Worm (Caenorhabditis elegans) whole organism, young adult: Measurements from ENCODE around the gene T23B7.2.

Source experiments
- B0035.1 ChIP-seq: sonication (generic microtip); optimal IDR thresholded peaks from 2 replicates; lab custom pipeline; 2016; ENCODE audit warnings: missing genetic modification characterization, mild to moderate bottlenecking, missing compliant biosample characterization, missing genotype, missing genetic modification reagents
- B0336.3 ChIP-seq: fragments of 200-800 bp; sonication (Bioruptor generic); IDR thresholded peaks from 2 replicates; pipeline ENCODE4 v1.3.6; 2022; ENCODE audit warnings: missing genetic modification characterization, missing compliant biosample characterization
- D2030.7 ChIP-seq: fragments of 200-800 bp; sonication (Bioruptor generic); IDR thresholded peaks from 2 replicates; pipeline ENCODE4 v1.3.6; 2022; ENCODE audit warnings: missing genetic modification reagents, missing genetic modification characterization, missing compliant biosample characterization
- F22D6.2 ChIP-seq: sonication (generic microtip); optimal IDR thresholded peaks from 2 replicates; lab custom pipeline; 2016; ENCODE audit warnings: mild to moderate bottlenecking, missing genetic modification characterization, missing compliant biosample characterization
- F23B12.7 ChIP-seq: sonication (generic microtip); optimal IDR thresholded peaks from 2 replicates; lab custom pipeline; 2017; ENCODE audit warnings: missing genetic modification characterization, mild to moderate bottlenecking, missing compliant biosample characterization, antibody characterized with exemption, moderate library complexity; ENCODE audit not compliant: insufficient read depth
- F37B4.10 ChIP-seq: fragments of 200-800 bp; sonication (Bioruptor generic); IDR thresholded peaks from 2 replicates; pipeline ENCODE4 v1.3.6; 2022; ENCODE audit warnings: missing genetic modification characterization, missing compliant biosample characterization
- F52B5.7 ChIP-seq: sonication (generic microtip); optimal IDR thresholded peaks from 2 replicates; lab custom pipeline; 2016; ENCODE audit warnings: mild to moderate bottlenecking, missing genetic modification characterization, missing compliant biosample characterization
- F55B11.4 ChIP-seq: sonication (generic microtip); optimal IDR thresholded peaks from 2 replicates; lab custom pipeline; 2016; ENCODE audit warnings: missing compliant biosample characterization, missing genetic modification characterization, borderline replicate concordance; ENCODE audit not compliant: insufficient read depth
- K12H6.12 ChIP-seq: fragments of 200-800 bp; sonication (Bioruptor generic); optimal IDR thresholded peaks from 2 replicates; lab custom pipeline; 2018; ENCODE audit warnings: mild to moderate bottlenecking, missing genetic modification characterization, missing compliant biosample characterization
- Y53F4B.3 ChIP-seq: fragments of 200-800 bp; sonication (Bioruptor generic); IDR thresholded peaks from 2 replicates; pipeline ENCODE4 v1.3.6; 2022; ENCODE audit warnings: missing genetic modification reagents, missing genetic modification characterization, missing compliant biosample characterization
- Y53G8AR.9 ChIP-seq: fragments of 200-800 bp; sonication (Bioruptor generic); conservative IDR thresholded peaks from 2 replicates; pipeline ENCODE4 v1.3.6; 2022; ENCODE audit warnings: missing genetic modification reagents, missing genetic modification characterization, missing compliant biosample characterization
- Y56A3A.18 ChIP-seq: fragments of 200-800 bp; sonication (Bioruptor generic); IDR thresholded peaks from 2 replicates; pipeline ENCODE4 v1.3.6; 2022; ENCODE audit warnings: missing genetic modification reagents, missing genetic modification characterization, missing compliant biosample characterization
- atf-7 ChIP-seq: sonication (generic microtip); optimal IDR thresholded peaks from 2 replicates; lab custom pipeline; 2017; ENCODE audit warnings: mild to moderate bottlenecking, missing genetic modification characterization, missing compliant biosample characterization
- die-1 ChIP-seq: sonication (generic microtip); optimal IDR thresholded peaks from 2 replicates; lab custom pipeline; 2016; ENCODE audit warnings: missing genotype, mild to moderate bottlenecking, missing genetic modification characterization, missing compliant biosample characterization
- dox-1 ChIP-seq: fragments of 200-800 bp; sonication (Bioruptor generic); IDR thresholded peaks from 2 replicates; pipeline ENCODE4 v1.3.6; 2022; ENCODE audit warnings: missing genetic modification reagents, missing genetic modification characterization, missing compliant biosample characterization
- dpl-1 ChIP-seq: fragments of 150-350 bp; optimal IDR thresholded peaks from 2 replicates; lab custom pipeline; 2014; ENCODE audit warnings: missing biosample characterization, missing genetic modification reagents, missing genetic modification characterization
- efl-1 ChIP-seq: fragments of 150-350 bp; optimal IDR thresholded peaks from 2 replicates; lab custom pipeline; 2014; ENCODE audit warnings: missing biosample characterization, missing genetic modification reagents, missing genetic modification characterization
- egl-18 ChIP-seq: fragments of 200-800 bp; sonication (Bioruptor generic); IDR thresholded peaks from 2 replicates; pipeline ENCODE4 v1.3.6; 2022; ENCODE audit warnings: missing genetic modification reagents, missing genetic modification characterization, missing compliant biosample characterization
- egrh-3 ChIP-seq: fragments of 200-800 bp; sonication (Bioruptor generic); IDR thresholded peaks from 2 replicates; pipeline ENCODE4 v1.3.6; 2022; ENCODE audit warnings: missing genetic modification reagents, missing genetic modification characterization, missing compliant biosample characterization
- ets-4 ChIP-seq: fragments of 200-800 bp; sonication (Bioruptor generic); optimal IDR thresholded peaks from 2 replicates; lab custom pipeline; 2018; ENCODE audit warnings: mild to moderate bottlenecking, missing genetic modification characterization, missing compliant biosample characterization
- fkh-3 ChIP-seq: sonication (generic microtip); optimal IDR thresholded peaks from 2 replicates; lab custom pipeline; 2016; ENCODE audit warnings: mild to moderate bottlenecking, missing genetic modification characterization, missing compliant biosample characterization
- him-1 ChIP-seq: sonication (generic microtip); optimal IDR thresholded peaks from 2 replicates; lab custom pipeline; 2016; ENCODE audit warnings: missing genotype, missing genetic modification reagents, missing genetic modification characterization, missing compliant biosample characterization
- hlh-12 ChIP-seq: sonication (generic microtip); optimal IDR thresholded peaks from 2 replicates; lab custom pipeline; 2016; ENCODE audit warnings: missing genetic modification characterization, missing compliant biosample characterization
- hmg-1.2 ChIP-seq: fragments of 200-800 bp; sonication (Bioruptor generic); IDR thresholded peaks from 2 replicates; pipeline ENCODE4 v1.3.6; 2022; ENCODE audit warnings: missing genetic modification reagents, missing genetic modification characterization, missing compliant biosample characterization
- hmg-20 ChIP-seq: fragments of 200-800 bp; sonication (Bioruptor generic); IDR thresholded peaks from 2 replicates; pipeline ENCODE4 v1.3.6; 2022; ENCODE audit warnings: missing genetic modification reagents, missing genetic modification characterization, missing compliant biosample characterization
- hsf-1 ChIP-seq: fragments of 200-800 bp; sonication (Bioruptor generic); IDR thresholded peaks from 2 replicates; pipeline ENCODE4 v1.3.6; 2022; ENCODE audit warnings: missing genetic modification reagents, missing genetic modification characterization, missing compliant biosample characterization
- lag-1 ChIP-seq: fragments of 200-800 bp; sonication (Bioruptor generic); IDR thresholded peaks from 2 replicates; pipeline ENCODE4 v1.3.6; 2022; ENCODE audit warnings: missing genetic modification reagents, missing genetic modification characterization, missing compliant biosample characterization
- let-526 ChIP-seq: fragments of 200-800 bp; sonication (Bioruptor generic); IDR thresholded peaks from 2 replicates; pipeline ENCODE4 v1.3.6; 2022; ENCODE audit warnings: missing genetic modification reagents, missing genetic modification characterization, missing compliant biosample characterization
- let-607 ChIP-seq, 2 experiments: fragments of 200-800 bp in 1 of 2; sonication (Bioruptor generic) in 1 of 2; sonication (generic microtip) in 1 of 2; optimal IDR thresholded peaks; 2 replicates each; lab custom pipeline; 2016 to 2018; ENCODE audit warnings: mild to moderate bottlenecking in 2 of 2, missing compliant biosample characterization in 2 of 2, missing genetic modification characterization in 2 of 2, moderate library complexity in 2 of 2, missing genotype in 1 of 2
- lin-26 ChIP-seq: fragments of 200-800 bp; sonication (Bioruptor generic); IDR thresholded peaks from 2 replicates; pipeline ENCODE4 v1.3.6; 2022; ENCODE audit warnings: missing genetic modification reagents, missing genetic modification characterization, missing compliant biosample characterization
- lin-35 ChIP-seq, 3 experiments: fragments of 150-350 bp in 2 of 3; sonication (generic microtip) in 1 of 3; optimal IDR thresholded peaks; 2 replicates each; lab custom pipeline; 2014 to 2018; ENCODE audit warnings: missing biosample characterization in 3 of 3, missing genetic modification characterization in 3 of 3, missing genetic modification reagents in 3 of 3
- lin-40 ChIP-seq: sonication (generic microtip); optimal IDR thresholded peaks from 2 replicates; lab custom pipeline; 2016; ENCODE audit warnings: missing genetic modification characterization, mild to moderate bottlenecking, missing compliant biosample characterization, missing genotype, missing genetic modification reagents
- lin-54 ChIP-seq: fragments of 200-800 bp; sonication (Bioruptor generic); optimal IDR thresholded peaks from 2 replicates; lab custom pipeline; 2018; ENCODE audit warnings: mild to moderate bottlenecking, missing genetic modification characterization, missing compliant biosample characterization
- lsl-1 ChIP-seq: fragments of 200-800 bp; sonication (Bioruptor generic); optimal IDR thresholded peaks from 2 replicates; lab custom pipeline; 2018; ENCODE audit warnings: mild to moderate bottlenecking, missing genetic modification characterization, moderate library complexity, missing compliant biosample characterization
- madf-8 ChIP-seq: fragments of 200-800 bp; sonication (Bioruptor generic); conservative IDR thresholded peaks from 2 replicates; pipeline ENCODE4 v1.3.6; 2022; ENCODE audit warnings: missing genetic modification reagents, missing genetic modification characterization, missing compliant biosample characterization
- mcd-1 ChIP-seq: fragments of 200-800 bp; sonication (Bioruptor generic); IDR thresholded peaks from 2 replicates; pipeline ENCODE4 v1.3.6; 2022; ENCODE audit warnings: missing genetic modification reagents, missing genetic modification characterization, missing compliant biosample characterization
- nfyb-1 ChIP-seq: fragments of 200-800 bp; sonication (Bioruptor generic); IDR thresholded peaks from 2 replicates; pipeline ENCODE4 v1.3.6; 2022; ENCODE audit warnings: missing genetic modification reagents, missing genetic modification characterization, missing compliant biosample characterization
- nhr-179 ChIP-seq: sonication (generic microtip); optimal IDR thresholded peaks from 2 replicates; lab custom pipeline; 2016; ENCODE audit warnings: mild to moderate bottlenecking, missing genetic modification characterization, missing compliant biosample characterization
- nhr-80 ChIP-seq: sonication (generic microtip); optimal IDR thresholded peaks from 2 replicates; lab custom pipeline; 2016; ENCODE audit warnings: missing genetic modification characterization, missing compliant biosample characterization
- rec-8 ChIP-seq, 2 experiments: sonication (generic microtip); optimal IDR thresholded peaks; 2 replicates each; lab custom pipeline; 2016; ENCODE audit warnings: mild to moderate bottlenecking in 2 of 2, missing genetic modification characterization in 2 of 2, missing genetic modification reagents in 2 of 2, missing genotype in 2 of 2, missing biosample characterization in 1 of 2, missing compliant biosample characterization in 1 of 2, moderate library complexity in 1 of 2
- sdz-38 ChIP-seq: sonication (generic microtip); optimal IDR thresholded peaks from 2 replicates; lab custom pipeline; 2016; ENCODE audit warnings: missing genotype, missing genetic modification characterization, missing compliant biosample characterization
- snpc-1.1 ChIP-seq: sonication (generic microtip); optimal IDR thresholded peaks from 2 replicates; lab custom pipeline; 2017; ENCODE audit warnings: missing genetic modification characterization, mild to moderate bottlenecking, missing compliant biosample characterization, antibody characterized with exemption, moderate library complexity, missing genotype, missing genetic modification reagents; ENCODE audit not compliant: insufficient read depth
- snpc-1.3 ChIP-seq: sonication (generic microtip); optimal IDR thresholded peaks from 2 replicates; lab custom pipeline; 2017; ENCODE audit warnings: missing genetic modification characterization, mild to moderate bottlenecking, missing compliant biosample characterization, antibody characterized with exemption, moderate library complexity, missing genotype, missing genetic modification reagents; ENCODE audit not compliant: insufficient read depth
- snpc-4 ChIP-seq, 5 experiments: fragments of 150-350 bp in 1 of 5; sonication (generic microtip) in 4 of 5; optimal IDR thresholded peaks; 2 replicates each; lab custom pipeline; 2014 to 2018; ENCODE audit warnings: missing genetic modification characterization in 5 of 5, missing biosample characterization in 3 of 5, antibody characterized with exemption in 2 of 5, mild to moderate bottlenecking in 2 of 5, missing compliant biosample characterization in 2 of 5, missing genotype in 2 of 5, moderate library complexity in 2 of 5, missing genetic modification reagents in 1 of 5
- tbx-9 ChIP-seq: sonication (generic microtip); optimal IDR thresholded peaks from 2 replicates; lab custom pipeline; 2016; ENCODE audit warnings: borderline replicate concordance, missing genetic modification characterization, inconsistent platforms, missing compliant biosample characterization
- ztf-3 ChIP-seq: fragments of 200-800 bp; sonication (Bioruptor generic); optimal IDR thresholded peaks from 2 replicates; lab custom pipeline; 2018; ENCODE audit warnings: mild to moderate bottlenecking, missing genetic modification characterization, missing compliant biosample characterization
- ztf-6 ChIP-seq: fragments of 200-800 bp; sonication (Bioruptor generic); IDR thresholded peaks from 2 replicates; pipeline ENCODE4 v1.3.6; 2022; ENCODE audit warnings: missing genetic modification reagents, missing genetic modification characterization, missing compliant biosample characterization

The T23B7.2 gene

DNA sequence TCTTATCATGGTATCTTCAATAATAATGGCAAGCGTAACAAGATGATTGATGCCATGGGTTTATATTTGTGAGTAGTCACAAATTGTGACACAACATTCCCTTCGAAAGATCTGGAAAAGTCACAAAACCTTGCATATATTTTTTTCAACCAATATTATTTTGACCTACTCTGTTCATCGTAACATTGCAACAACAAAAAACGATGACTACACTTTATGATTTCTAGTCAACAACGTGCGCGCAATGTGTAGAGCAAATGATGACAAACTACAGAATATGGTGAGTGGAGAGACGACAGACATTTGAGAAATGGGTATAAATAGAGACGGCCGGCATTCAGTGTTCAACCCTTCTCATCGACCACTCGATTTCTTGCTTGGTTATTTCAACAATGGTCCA is 39.7 kb upstream of the T23B7.2 start, which contains the start of gene gst-7 (continued):
- TF ChIP-seq fkh-3, result no peak
- TF ChIP-seq snpc-1.1 (tag; lab: Kevin White, UChicago), result no peak
- TF ChIP-seq him-1 (tag; lab: Kevin White, UChicago), result no peak
- TF ChIP-seq hsf-1 (GFP tag; lab: Robert Waterston, UW), result peak; percentile 44; the same call in 1 of the 2 replicates
- no peak for TF ChIP-seq mcd-1
- no peak for TF ChIP-seq snpc-1.3
- no peak for TF ChIP-seq B0336.3 (GFP tag; lab: Robert Waterston, UW)
- TF ChIP-seq hlh-12 (tag; lab: Kevin White, UChicago), result no peak
- no peak for TF ChIP-seq F55B11.4 (tag; lab: Kevin White, UChicago)
- no peak for TF ChIP-seq Y56A3A.18 (GFP tag; lab: Robert Waterston, UW)
- TF ChIP-seq lin-26 (GFP tag; lab: Robert Waterston, UW), result no peak
- no peak for TF ChIP-seq K12H6.12
- TF ChIP-seq atf-7 (tag; lab: Kevin White, UChicago), result no peak
- TF ChIP-seq snpc-4 (GFP tag; optimal IDR thresholded peaks at IDR 0.05; lab: Kevin White, UChicago), result no peak
- no peak for TF ChIP-seq snpc-4 (tag; optimal IDR thresholded peaks at IDR 0.05; lab: Kevin White, UChicago)
- TF ChIP-seq B0035.1, result no peak
- TF ChIP-seq tbx-9 (tag; lab: Kevin White, UChicago), result no peak
- TF ChIP-seq let-607 (tag; optimal IDR thresholded peaks at IDR 0.05; lab: Kevin White, UChicago), result no peak
- no peak for TF ChIP-seq rec-8 (tag; optimal IDR thresholded peaks at IDR 0.05; lab: Kevin White, UChicago)
- peak; percentile 35; the same call in 1 of the 2 replicates for TF ChIP-seq madf-8
- no peak for TF ChIP-seq sdz-38
- no peak for TF ChIP-seq F52B5.7
- TF ChIP-seq hmg-1.2 (GFP tag; lab: Robert Waterston, UW), result peak; percentile 58; the same call in 1 of the 2 replicates
- TF ChIP-seq lin-40 (tag; lab: Kevin White, UChicago), result peak; percentile 28
- no peak for TF ChIP-seq nhr-179 (tag; lab: Kevin White, UChicago)
- no peak for TF ChIP-seq ztf-6 (GFP tag; lab: Robert Waterston, UW)
- 0 out of 2 replicates have a peak, but pooled peaks have one; percentile 7 for TF ChIP-seq dox-1 (GFP tag; lab: Robert Waterston, UW)
- 0 out of 2 replicates have a peak, but pooled peaks have one; percentile 32 for TF ChIP-seq nfyb-1 (GFP tag; lab: Robert Waterston, UW)
- no peak for TF ChIP-seq hmg-20 (GFP tag; lab: Robert Waterston, UW)
- no peak for TF ChIP-seq let-526 (GFP tag; lab: Robert Waterston, UW)
- peak; percentile 68 for TF ChIP-seq efl-1
- TF ChIP-seq Y53F4B.3 (GFP tag; lab: Robert Waterston, UW), result no peak
- peak; percentile 48 for TF ChIP-seq dpl-1 (GFP tag; lab: Kevin White, UChicago)
- TF ChIP-seq egl-18 (GFP tag; lab: Robert Waterston, UW), result no peak
- peak; percentile 25; the same call in 1 of the 2 replicates for TF ChIP-seq D2030.7 (GFP tag; lab: Robert Waterston, UW)
- TF ChIP-seq ets-4 (GFP tag; lab: Kevin White, UChicago), result no peak
- no peak for TF ChIP-seq Y53G8AR.9 (GFP tag; lab: Robert Waterston, UW)
- TF ChIP-seq F23B12.7 (tag; lab: Kevin White, UChicago), result no peak
- no peak for TF ChIP-seq ztf-3
- TF ChIP-seq F22D6.2 (tag; lab: Kevin White, UChicago), result no peak
- TF ChIP-seq egrh-3, result no peak
- TF ChIP-seq lin-35 (GFP tag; optimal IDR thresholded peaks at IDR 0.05; lab: Kevin White, UChicago), result no peak
- TF ChIP-seq die-1, result no peak
- TF ChIP-seq nhr-80, result peak; percentile 58
- peak; percentile 18 for TF ChIP-seq lin-54 (GFP tag; lab: Kevin White, UChicago)
- TF ChIP-seq F37B4.10 (GFP tag; lab: Robert Waterston, UW), result no peak
- TF ChIP-seq lag-1 (GFP tag; lab: Robert Waterston, UW), result no peak
- peak; percentile 10 for TF ChIP-seq lsl-1 (GFP tag; lab: Kevin White, UChicago)
